Fruit fly (Drosophila melanogaster) S2 (cell line): ENCODE measurements around the gene Lcp65Ag1.
"Not testable (repeated sequence)": the region's sequence is repeated elsewhere in the genome, so short reads cannot be mapped to it uniquely, and the experiment has no call there.

Experiments
- CG8478 ChIP-seq: fragments of >200 bp; optimal IDR thresholded peaks from 2 replicates; lab custom pipeline; 2018
- CTCF ChIP-seq, 2 experiments: fragments of >200 bp; optimal IDR thresholded peaks; 2 replicates each; lab custom pipeline; 2018

DNA sequence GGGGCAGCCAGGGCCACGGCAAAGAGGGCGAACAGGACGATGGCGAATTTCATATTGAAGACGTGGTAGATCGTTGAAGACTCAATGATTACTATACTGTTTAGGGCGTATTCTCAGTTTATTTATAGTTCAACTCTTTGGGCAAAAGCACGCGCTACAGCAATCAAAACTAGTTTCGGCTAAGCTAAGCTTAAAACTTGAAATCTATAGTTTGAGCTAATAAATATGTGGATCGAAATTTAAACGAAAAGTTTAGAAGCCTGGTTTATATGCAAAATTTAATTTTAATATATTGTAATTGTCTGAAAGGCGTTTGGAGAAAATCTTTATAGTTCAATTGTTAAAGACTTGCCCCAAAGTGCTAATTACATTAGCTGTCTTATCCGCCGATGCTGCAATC is 12.8 kb upstream of the Lcp65Ag1 start, which contains the start of gene Cpr65Ax1:
- TF ChIP-seq CTCF (optimal IDR thresholded peaks at IDR 0.05; lab: Kevin White, UChicago); CG8478: not testable (repeated sequence)
